Worm (Caenorhabditis elegans): Measurements from ENCODE around the gene ser-1.

Gene ser-1

DNA sequence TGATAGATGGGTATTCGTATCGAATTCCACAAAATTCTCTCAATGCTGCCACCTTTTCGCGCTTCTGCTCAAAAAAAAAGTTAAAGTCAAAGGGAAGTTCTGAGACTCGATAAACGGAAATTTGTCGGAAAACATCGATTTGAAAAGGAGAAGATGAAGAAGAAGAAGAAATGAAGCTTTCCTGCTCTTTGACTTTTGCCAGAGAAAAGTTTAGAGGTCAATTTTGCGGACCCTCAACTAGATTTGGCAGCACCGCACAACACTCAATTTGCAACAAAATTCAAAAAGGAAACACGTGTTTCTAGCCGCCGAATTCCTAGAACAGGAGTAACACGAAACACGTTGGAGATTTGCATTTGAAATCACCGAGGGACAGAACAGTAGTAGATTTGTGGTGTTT, 8.6 kb downstream of the ser-1 start:
- no peak for TF ChIP-seq ceh-88 (GFP tag; IDR thresholded peaks at IDR 0.05)
- TF ChIP-seq fkh-10 (GFP tag; optimal IDR thresholded peaks at IDR 0.05): peak; percentile 97
- no peak for TF ChIP-seq ceh-82 (tag; optimal IDR thresholded peaks at IDR 0.05)
- no peak for TF ChIP-seq pax-3 (tag; optimal IDR thresholded peaks at IDR 0.05)
- TF ChIP-seq fkh-4 (tag; optimal IDR thresholded peaks at IDR 0.05; ENCODE audit: borderline replicate concordance): no peak
- no peak for TF ChIP-seq xbp-1 (tag; optimal IDR thresholded peaks at IDR 0.05)
- TF ChIP-seq jun-1 (tag; optimal IDR thresholded peaks at IDR 0.05): no peak
- TF ChIP-seq mef-2 (tag; optimal IDR thresholded peaks at IDR 0.05): no peak
- TF ChIP-seq nhr-19 (GFP tag; conservative IDR thresholded peaks at IDR 0.05): no peak
- TF ChIP-seq lin-14 (GFP tag; optimal IDR thresholded peaks at IDR 0.05): peak; percentile 1

DNA sequence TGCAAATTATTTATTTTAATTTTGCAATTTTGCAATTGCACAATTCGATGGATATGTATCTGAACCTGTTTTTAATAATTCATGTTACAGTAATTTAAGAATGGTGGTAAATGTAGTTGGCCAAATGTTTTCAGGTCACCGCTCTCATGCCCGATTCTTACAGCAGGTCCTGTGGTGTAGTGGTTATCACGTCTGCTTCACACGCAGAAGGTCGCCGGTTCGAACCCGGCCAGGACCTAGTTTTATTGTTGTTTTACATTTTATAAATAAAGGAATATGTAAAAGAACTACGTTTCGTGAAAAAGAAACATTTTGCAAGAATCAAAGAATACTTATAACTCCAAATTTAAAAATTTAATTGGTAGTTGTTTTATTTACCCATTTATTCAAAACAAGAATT, 10.7 kb downstream of the ser-1 start:
- TF ChIP-seq nhr-19 (GFP tag; conservative IDR thresholded peaks at IDR 0.05) (no peak), pqm-1 (tag; optimal IDR thresholded peaks at IDR 0.05) (no peak), ztf-4 (tag; optimal IDR thresholded peaks at IDR 0.05) (no peak), aly-2 (tag; optimal IDR thresholded peaks at IDR 0.05) (no peak), ces-1 (GFP tag; optimal IDR thresholded peaks at IDR 0.05) (no peak), nhr-11 (tag; optimal IDR thresholded peaks at IDR 0.05) (no peak)

DNA sequence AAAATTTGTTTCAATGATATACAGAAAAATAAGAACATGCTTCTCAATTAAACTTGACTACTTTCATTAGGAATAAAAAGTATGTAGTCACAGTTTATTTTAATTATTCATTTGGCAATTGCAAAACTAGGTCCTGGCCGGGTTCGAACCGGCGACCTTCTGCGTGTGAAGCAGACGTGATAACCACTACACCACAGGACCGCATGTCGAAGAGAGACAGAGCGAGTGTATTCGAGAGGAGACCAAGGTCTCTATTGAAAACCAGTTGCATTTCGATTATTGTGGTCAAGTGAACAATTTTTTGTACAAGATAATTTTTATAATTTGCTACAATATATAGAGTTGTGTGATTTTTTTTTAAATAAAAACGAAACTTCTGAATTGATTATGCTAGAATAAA, 11.3 kb downstream of the ser-1 start:
- TF ChIP-seq nhr-71 (tag; optimal IDR thresholded peaks at IDR 0.05): peak; percentile 78
- peak; percentile 6 for TF ChIP-seq nhr-237 (tag; optimal IDR thresholded peaks at IDR 0.05)
- TF ChIP-seq nhr-90 (tag; optimal IDR thresholded peaks at IDR 0.05; ENCODE audit: poor library complexity): peak; percentile 78
- TF ChIP-seq aly-2 (tag; optimal IDR thresholded peaks at IDR 0.05): peak; percentile 17
- peak; percentile 65 for TF ChIP-seq rnt-1 (tag; optimal IDR thresholded peaks at IDR 0.05)
- peak; percentile 52 for TF ChIP-seq irx-1 (tag; optimal IDR thresholded peaks at IDR 0.05)
- TF ChIP-seq nhr-85 (tag): peak; percentile 63
- no peak for TF ChIP-seq nhr-84 (tag; optimal IDR thresholded peaks at IDR 0.05)
- TF ChIP-seq unc-130 (tag; optimal IDR thresholded peaks at IDR 0.05): peak; percentile 14
- TF ChIP-seq pqm-1 (tag; optimal IDR thresholded peaks at IDR 0.05): no peak
- peak; percentile 26 to 72 for TF ChIP-seq lin-35 (GFP tag; optimal IDR thresholded peaks at IDR 0.05)
- peak; percentile 64 for TF ChIP-seq fkh-8 (tag; optimal IDR thresholded peaks at IDR 0.05)
- peak; percentile 26 for TF ChIP-seq blmp-1 (tag; optimal IDR thresholded peaks at IDR 0.05)
- TF ChIP-seq dpl-1 (GFP tag; optimal IDR thresholded peaks at IDR 0.05): peak in 2 of 3 experiments; percentile 7 to 21
- TF ChIP-seq pax-3 (tag; optimal IDR thresholded peaks at IDR 0.05): peak; percentile 26
- peak in 1 of 2 experiments; percentile 19 for TF ChIP-seq ztf-11 (tag; optimal IDR thresholded peaks at IDR 0.05)
- TF ChIP-seq fos-1 (tag; optimal IDR thresholded peaks at IDR 0.05): peak; percentile 52
- peak; percentile 67 for TF ChIP-seq nhr-19 (GFP tag; conservative IDR thresholded peaks at IDR 0.05)
- TF ChIP-seq isw-1 (GFP tag; IDR thresholded peaks at IDR 0.05): no peak
- TF ChIP-seq mep-1 (tag; optimal IDR thresholded peaks at IDR 0.05): peak; percentile 81
- TF ChIP-seq nhr-20 (tag; optimal IDR thresholded peaks at IDR 0.05): peak; percentile 78
- peak; percentile 51 for TF ChIP-seq fkh-10 (GFP tag; optimal IDR thresholded peaks at IDR 0.05)
- TF ChIP-seq swsn-7 (tag; optimal IDR thresholded peaks at IDR 0.05): peak; percentile 66
- TF ChIP-seq sox-4 (tag; optimal IDR thresholded peaks at IDR 0.05): peak; percentile 55
- TF ChIP-seq elt-3 (tag; optimal IDR thresholded peaks at IDR 0.05): peak in 1 of 6 experiments; percentile 70
- peak; percentile 87 for TF ChIP-seq snu-23 (GFP tag; optimal IDR thresholded peaks at IDR 0.05)
- TF ChIP-seq ceh-88 (GFP tag; IDR thresholded peaks at IDR 0.05): peak; percentile 56; the same call in 1 of the 2 replicates
- peak; percentile 33 to 61 for TF ChIP-seq lsy-2 (tag; optimal IDR thresholded peaks at IDR 0.05)
- peak; percentile 64 for TF ChIP-seq tbx-2 (tag; optimal IDR thresholded peaks at IDR 0.05)
- TF ChIP-seq snpc-4 (tag; optimal IDR thresholded peaks at IDR 0.05): peak; percentile 15
- peak; percentile 71 for TF ChIP-seq C16A3.4 (tag; optimal IDR thresholded peaks at IDR 0.05)
- TF ChIP-seq mdl-1 (tag; optimal IDR thresholded peaks at IDR 0.05): peak in 1 of 2 experiments; percentile 76
- TF ChIP-seq pag-3 (tag; optimal IDR thresholded peaks at IDR 0.05; ENCODE audit: borderline replicate concordance, insufficient read depth): no peak
- TF ChIP-seq elt-2 (tag; optimal IDR thresholded peaks at IDR 0.05): no peak
- peak; percentile 53 for TF ChIP-seq skn-1 (tag; optimal IDR thresholded peaks at IDR 0.05)
- peak; percentile 80 for TF ChIP-seq nhr-47 (tag; optimal IDR thresholded peaks at IDR 0.05)
- no peak for TF ChIP-seq nhr-28 (tag; optimal IDR thresholded peaks at IDR 0.05)
- no peak for TF ChIP-seq tlp-1 (tag; optimal IDR thresholded peaks at IDR 0.05)
- TF ChIP-seq nhr-12 (tag; optimal IDR thresholded peaks at IDR 0.05): no peak
- peak; percentile 28 for TF ChIP-seq unc-86 (tag; optimal IDR thresholded peaks at IDR 0.05)
